Worm (Caenorhabditis elegans) whole organism, L1 larva: ENCODE data around the gene taap-1.

Source experiments
- C04F5.9 ChIP-seq: sonication (generic microtip); optimal IDR thresholded peaks from 2 replicates; lab custom pipeline; 2016; ENCODE audit warnings: missing genetic modification characterization, missing compliant biosample characterization
- C16A3.4 ChIP-seq: fragments of 150-350 bp; optimal IDR thresholded peaks from 2 replicates; lab custom pipeline; 2014; ENCODE audit warnings: missing biosample characterization, missing genetic modification characterization
- F16B12.6 ChIP-seq: fragments of 150-350 bp; optimal IDR thresholded peaks from 2 replicates; lab custom pipeline; 2014; ENCODE audit warnings: missing biosample characterization, missing genetic modification characterization
- aha-1 ChIP-seq: fragments of 150-350 bp; optimal IDR thresholded peaks from 2 replicates; lab custom pipeline; 2014; ENCODE audit warnings: missing biosample characterization, missing genetic modification characterization
- alr-1 ChIP-seq: fragments of 200-800 bp; sonication (Bioruptor generic); optimal IDR thresholded peaks from 2 replicates; lab custom pipeline; 2018; ENCODE audit warnings: borderline replicate concordance, mild to moderate bottlenecking, missing genetic modification characterization, missing compliant biosample characterization
- ceh-63 ChIP-seq: fragments of 200-800 bp; sonication (Bioruptor generic); optimal IDR thresholded peaks from 2 replicates; lab custom pipeline; 2018; ENCODE audit warnings: mild to moderate bottlenecking, missing genetic modification characterization, missing compliant biosample characterization
- ceh-82 ChIP-seq, 3 experiments: fragments of 150-350 bp in 1 of 3; sonication (generic microtip) in 2 of 3; optimal IDR thresholded peaks; 2 replicates each; lab custom pipeline; 2014 to 2017; ENCODE audit warnings: missing biosample characterization in 3 of 3, missing genetic modification characterization in 3 of 3
- ceh-88 ChIP-seq: fragments of 200-800 bp; sonication (Bioruptor generic); IDR thresholded peaks from 2 replicates; pipeline ENCODE4 v1.3.6; 2022; ENCODE audit warnings: missing genetic modification characterization, missing compliant biosample characterization
- ces-1 ChIP-seq: fragments of 150-350 bp; optimal IDR thresholded peaks from 2 replicates; lab custom pipeline; 2014; ENCODE audit warnings: missing biosample characterization, missing genetic modification reagents, missing genetic modification characterization
- dpl-1 ChIP-seq, 3 experiments: fragments of 150-350 bp in 2 of 3; sonication (generic microtip) in 1 of 3; optimal IDR thresholded peaks; 2 replicates each; lab custom pipeline; 2014 to 2017; ENCODE audit warnings: missing biosample characterization in 3 of 3, missing genetic modification characterization in 3 of 3, missing genetic modification reagents in 3 of 3
- dsc-1 ChIP-seq: sonication (generic microtip); optimal IDR thresholded peaks from 2 replicates; lab custom pipeline; 2016; ENCODE audit warnings: mild to moderate bottlenecking, missing genetic modification characterization, missing compliant biosample characterization
- efl-1 ChIP-seq, 4 experiments: fragments of 150-350 bp; optimal IDR thresholded peaks in 3 of 4; peaks in 1 of 4; 1 replicate in 1 of 4; 2 replicates in 3 of 4; lab custom pipeline; 2014; ENCODE audit warnings: missing biosample characterization in 2 of 4, missing genetic modification characterization in 2 of 4, missing genetic modification reagents in 2 of 4
- egl-13 ChIP-seq: sonication (generic microtip); optimal IDR thresholded peaks from 2 replicates; lab custom pipeline; 2016; ENCODE audit warnings: missing genotype, missing genetic modification reagents, missing genetic modification characterization, missing compliant biosample characterization
- elt-2 ChIP-seq: sonication (generic microtip); optimal IDR thresholded peaks from 2 replicates; lab custom pipeline; 2016; ENCODE audit warnings: missing genetic modification characterization, mild to moderate bottlenecking, inconsistent platforms, missing compliant biosample characterization, missing genetic modification reagents
- fkh-10 ChIP-seq: sonication (generic microtip); optimal IDR thresholded peaks from 2 replicates; lab custom pipeline; 2017; ENCODE audit warnings: missing biosample characterization, missing genetic modification reagents, missing genetic modification characterization
- fkh-4 ChIP-seq: sonication (generic microtip); optimal IDR thresholded peaks from 2 replicates; lab custom pipeline; 2016; ENCODE audit warnings: missing compliant biosample characterization, missing genetic modification characterization, borderline replicate concordance
- fkh-8 ChIP-seq: sonication (generic microtip); optimal IDR thresholded peaks from 2 replicates; lab custom pipeline; 2016; ENCODE audit warnings: mild to moderate bottlenecking, missing genetic modification characterization, missing compliant biosample characterization
- grh-1 ChIP-seq: fragments of 200-800 bp; sonication (Bioruptor generic); IDR thresholded peaks from 2 replicates; pipeline ENCODE4 v1.3.6; 2022; ENCODE audit warnings: missing genetic modification reagents, missing genetic modification characterization, missing compliant biosample characterization
- hlh-17 ChIP-seq: fragments of 200-800 bp; sonication (Bioruptor generic); optimal IDR thresholded peaks from 2 replicates; lab custom pipeline; 2018; ENCODE audit warnings: missing genetic modification characterization, mild to moderate bottlenecking, missing compliant biosample characterization, moderate library complexity, borderline replicate concordance
- hlh-4 ChIP-seq: sonication (generic microtip); optimal IDR thresholded peaks from 2 replicates; lab custom pipeline; 2016; ENCODE audit warnings: mild to moderate bottlenecking, missing genetic modification characterization, missing compliant biosample characterization
- jun-1 ChIP-seq: fragments of 150-350 bp; optimal IDR thresholded peaks from 2 replicates; lab custom pipeline; 2014; ENCODE audit warnings: missing biosample characterization, missing genetic modification reagents, missing genetic modification characterization
- lin-13 ChIP-seq: fragments of 150-350 bp; optimal IDR thresholded peaks from 2 replicates; lab custom pipeline; 2014; ENCODE audit warnings: missing biosample characterization, missing genetic modification reagents, missing genetic modification characterization
- lin-14 ChIP-seq: fragments of 200-800 bp; sonication (Bioruptor generic); optimal IDR thresholded peaks from 2 replicates; lab custom pipeline; 2018; ENCODE audit warnings: mild to moderate bottlenecking, missing genetic modification characterization, moderate library complexity, missing compliant biosample characterization
- lin-35 ChIP-seq, 2 experiments: fragments of 150-350 bp; optimal IDR thresholded peaks; 2 replicates each; lab custom pipeline; 2014; ENCODE audit warnings: missing biosample characterization in 2 of 2, missing genetic modification characterization in 2 of 2, missing genetic modification reagents in 2 of 2
- lin-39 ChIP-seq: fragments of 150-350 bp; optimal IDR thresholded peaks from 2 replicates; lab custom pipeline; 2014; ENCODE audit warnings: missing biosample characterization, missing genetic modification reagents, missing genetic modification characterization
- lir-3 ChIP-seq: sonication (generic microtip); optimal IDR thresholded peaks from 2 replicates; lab custom pipeline; 2016; ENCODE audit warnings: mild to moderate bottlenecking, missing genetic modification characterization, moderate library complexity, missing compliant biosample characterization; ENCODE audit not compliant: poor library complexity
- mef-2 ChIP-seq: fragments of 150-350 bp; optimal IDR thresholded peaks from 2 replicates; lab custom pipeline; 2014; ENCODE audit warnings: missing biosample characterization, missing genetic modification characterization
- mep-1 ChIP-seq: fragments of 150-350 bp; optimal IDR thresholded peaks from 2 replicates; lab custom pipeline; 2014; ENCODE audit warnings: missing biosample characterization, missing genetic modification characterization
- nhr-12 ChIP-seq: sonication (generic microtip); optimal IDR thresholded peaks from 2 replicates; lab custom pipeline; 2017; ENCODE audit warnings: missing biosample characterization, missing genetic modification characterization
- nhr-19 ChIP-seq: fragments of 200-800 bp; sonication (Bioruptor generic); conservative IDR thresholded peaks from 2 replicates; pipeline ENCODE4 v1.3.6; 2022; ENCODE audit warnings: missing genetic modification characterization, missing compliant biosample characterization
- nhr-20 ChIP-seq: sonication (generic microtip); optimal IDR thresholded peaks from 2 replicates; lab custom pipeline; 2016; ENCODE audit warnings: mild to moderate bottlenecking, missing genetic modification characterization, missing compliant biosample characterization
- nhr-237 ChIP-seq: fragments of 150-350 bp; optimal IDR thresholded peaks from 2 replicates; lab custom pipeline; 2014; ENCODE audit warnings: missing biosample characterization, missing genetic modification characterization
- nhr-47 ChIP-seq: sonication (generic microtip); optimal IDR thresholded peaks from 2 replicates; lab custom pipeline; 2016; ENCODE audit warnings: mild to moderate bottlenecking, missing genetic modification characterization, moderate library complexity, missing compliant biosample characterization
- nhr-71 ChIP-seq: sonication (generic microtip); optimal IDR thresholded peaks from 2 replicates; lab custom pipeline; 2016; ENCODE audit warnings: mild to moderate bottlenecking, missing genetic modification characterization, moderate library complexity, missing compliant biosample characterization
- nhr-76 ChIP-seq: sonication (generic microtip); optimal IDR thresholded peaks from 2 replicates; lab custom pipeline; 2017; ENCODE audit warnings: missing biosample characterization, missing genetic modification characterization
- nhr-77 ChIP-seq: fragments of 150-350 bp; optimal IDR thresholded peaks from 2 replicates; lab custom pipeline; 2014; ENCODE audit warnings: missing biosample characterization, missing genetic modification characterization
- nhr-85 ChIP-seq: sonication (generic microtip); peaks from one replicate; lab custom pipeline; 2016; ENCODE audit warnings: missing genetic modification characterization, inconsistent platforms, missing compliant biosample characterization
- pag-3 ChIP-seq: sonication (generic microtip); optimal IDR thresholded peaks from 2 replicates; lab custom pipeline; 2017; ENCODE audit warnings: missing genetic modification characterization, mild to moderate bottlenecking, missing compliant biosample characterization, antibody characterized with exemption, borderline replicate concordance; ENCODE audit not compliant: insufficient read depth
- pqm-1 ChIP-seq: sonication (generic microtip); optimal IDR thresholded peaks from 3 replicates; lab custom pipeline; 2017; ENCODE audit warnings: missing biosample characterization, missing genetic modification characterization
- skn-1 ChIP-seq: fragments of 150-350 bp; optimal IDR thresholded peaks from 2 replicates; lab custom pipeline; 2014; ENCODE audit warnings: missing biosample characterization, missing genetic modification characterization
- snu-23 ChIP-seq: sonication (generic microtip); optimal IDR thresholded peaks from 2 replicates; lab custom pipeline; 2016; ENCODE audit warnings: missing genetic modification characterization, missing compliant biosample characterization
- sox-4 ChIP-seq: sonication (generic microtip); optimal IDR thresholded peaks from 2 replicates; lab custom pipeline; 2016; ENCODE audit warnings: missing genetic modification characterization, missing compliant biosample characterization
- sptf-1 ChIP-seq: fragments of 150-350 bp; optimal IDR thresholded peaks from 2 replicates; lab custom pipeline; 2014; ENCODE audit warnings: missing biosample characterization, missing genetic modification characterization
- sup-37 ChIP-seq: fragments of 200-800 bp; sonication (Bioruptor generic); optimal IDR thresholded peaks from 2 replicates; lab custom pipeline; 2018; ENCODE audit warnings: mild to moderate bottlenecking, missing genetic modification characterization, missing compliant biosample characterization
- swsn-7 ChIP-seq: sonication (generic microtip); optimal IDR thresholded peaks from 2 replicates; lab custom pipeline; 2016; ENCODE audit warnings: missing genetic modification characterization, missing compliant biosample characterization
- tbx-2 ChIP-seq: sonication (generic microtip); optimal IDR thresholded peaks from 2 replicates; lab custom pipeline; 2016; ENCODE audit warnings: missing genetic modification characterization, missing compliant biosample characterization
- tlp-1 ChIP-seq: fragments of 150-350 bp; optimal IDR thresholded peaks from 2 replicates; lab custom pipeline; 2014; ENCODE audit warnings: missing biosample characterization, missing genetic modification characterization
- unc-30 ChIP-seq: sonication (generic microtip); optimal IDR thresholded peaks from 2 replicates; lab custom pipeline; 2017; ENCODE audit warnings: missing biosample characterization, missing genetic modification characterization
- unc-98 ChIP-seq: fragments of 200-800 bp; sonication (Bioruptor generic); IDR thresholded peaks from 2 replicates; pipeline ENCODE4 v1.3.6; 2022; ENCODE audit warnings: missing genetic modification characterization, missing compliant biosample characterization
- xbp-1 ChIP-seq: sonication (generic microtip); optimal IDR thresholded peaks from 2 replicates; lab custom pipeline; 2016; ENCODE audit warnings: missing genetic modification characterization, missing compliant biosample characterization
- zag-1 ChIP-seq: fragments of 150-350 bp; optimal IDR thresholded peaks from 2 replicates; lab custom pipeline; 2014; ENCODE audit warnings: missing biosample characterization, missing genetic modification characterization
- zip-4 ChIP-seq: fragments of 200-800 bp; sonication (Bioruptor generic); optimal IDR thresholded peaks from 2 replicates; lab custom pipeline; 2018; ENCODE audit warnings: mild to moderate bottlenecking, missing genetic modification characterization, moderate library complexity, missing compliant biosample characterization

Gene taap-1

ce11 chrII:8525133-8525736 lies 41.6 kb upstream of the taap-1 start, which contains the start of the genes prp-9 and mrps-18B:
TSS of gene prp-9 (minus strand) at chrII:8525396.
TSS of gene mrps-18B (plus strand) at chrII:8525681.
- TF ChIP-seq ceh-88 (GFP tag; lab: Robert Waterston, UW) (no peak), snu-23 (GFP tag; lab: Kevin White, UChicago) (peak; percentile 60), mef-2 (tag; lab: Kevin White, UChicago) (no peak), lin-14 (peak; percentile 47), elt-2 (tag; lab: Kevin White, UChicago) (no peak), nhr-20 (tag; lab: Kevin White, UChicago) (peak; percentile 35), nhr-12 (tag; lab: Kevin White, UChicago) (no peak), nhr-71 (tag; lab: Kevin White, UChicago) (peak; percentile 34), nhr-237 (no peak), tlp-1 (tag; lab: Kevin White, UChicago) (no peak), nhr-85 (tag; lab: Kevin White, UChicago) (no peak), hlh-17 (GFP tag; lab: Kevin White, UChicago) (no peak), grh-1 (GFP tag; lab: Robert Waterston, UW) (no peak), pqm-1 (no peak), zag-1 (tag; lab: Kevin White, UChicago) (no peak), efl-1 (optimal IDR thresholded peaks at IDR 0.05; lab: Kevin White, UChicago) (peak; percentile 30 to 53), efl-1 (GFP tag; optimal IDR thresholded peaks at IDR 0.05 in 1 of 2; lab: Kevin White, UChicago) (peak; percentile 38 to 42), nhr-77 (tag; lab: Kevin White, UChicago) (no peak), C16A3.4 (tag; lab: Kevin White, UChicago) (peak; percentile 53), mep-1 (peak; percentile 87), lir-3 (peak; percentile 23), lin-39 (tag; lab: Kevin White, UChicago) (no peak), ceh-82 (tag; optimal IDR thresholded peaks at IDR 0.05; lab: Kevin White, UChicago) (peak in 2 of 3 experiments; percentile 27 to 32), jun-1 (tag; lab: Kevin White, UChicago) (no peak), skn-1 (tag; lab: Kevin White, UChicago) (peak; percentile 6), lin-13 (GFP tag; lab: Kevin White, UChicago) (no peak), fkh-10 (GFP tag; lab: Kevin White, UChicago) (no peak), alr-1 (tag; lab: Kevin White, UChicago) (no peak), unc-30 (tag; lab: Kevin White, UChicago) (no peak), sox-4 (tag; lab: Kevin White, UChicago) (no peak), aha-1 (tag; lab: Kevin White, UChicago) (no peak), sup-37 (no peak), unc-98 (GFP tag; lab: Robert Waterston, UW) (no peak), swsn-7 (tag; lab: Kevin White, UChicago) (peak; percentile 41), nhr-76 (no peak), ces-1 (GFP tag; lab: Kevin White, UChicago) (no peak), tbx-2 (tag; lab: Kevin White, UChicago) (no peak), xbp-1 (peak; percentile 34), F16B12.6 (peak; percentile 83), C04F5.9 (tag; lab: Kevin White, UChicago) (no peak), fkh-8 (no peak), ceh-63 (GFP tag; lab: Kevin White, UChicago) (no peak), dpl-1 (GFP tag; optimal IDR thresholded peaks at IDR 0.05; lab: Kevin White, UChicago) (peak in 2 of 3 experiments; percentile 25 to 56), sptf-1 (tag; lab: Kevin White, UChicago) (no peak), zip-4 (GFP tag; lab: Kevin White, UChicago) (no peak), egl-13 (tag; lab: Kevin White, UChicago) (no peak), dsc-1 (tag; lab: Kevin White, UChicago) (no peak), nhr-47 (peak; percentile 31), lin-35 (GFP tag; optimal IDR thresholded peaks at IDR 0.05; lab: Kevin White, UChicago) (peak in 1 of 2 experiments; percentile 46), hlh-4 (no peak), pag-3 (tag; lab: Kevin White, UChicago) (no peak), nhr-19 (GFP tag; lab: Robert Waterston, UW) (peak; percentile 9; the same call in 1 of the 2 replicates), fkh-4 (tag; lab: Kevin White, UChicago) (no peak)
